Worm (Caenorhabditis elegans): Measurements from ENCODE around the gene T24H10.4.

T24H10.4 gene

DNA sequence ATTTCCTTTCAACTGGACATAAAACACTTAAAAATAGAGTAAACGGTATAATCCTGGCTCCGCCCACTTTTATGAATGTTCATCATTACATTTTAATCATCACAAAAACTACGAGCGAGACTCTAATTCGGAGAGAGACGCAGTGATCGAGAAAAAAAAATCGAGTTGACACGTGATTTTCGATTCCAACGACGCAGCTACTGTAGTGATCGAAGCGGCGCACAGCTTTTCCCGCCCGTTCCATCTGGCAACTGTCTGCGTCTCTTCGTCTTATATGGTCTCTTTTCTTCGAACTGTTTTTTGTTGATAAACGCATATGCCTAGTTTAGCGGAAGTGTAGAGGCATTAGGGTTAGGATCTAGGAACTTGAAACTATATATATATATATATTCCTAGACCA lies 4.4 kb downstream of the T24H10.4 start:
- no peak for TF ChIP-seq zag-1 (tag; optimal IDR thresholded peaks at IDR 0.05)
- TF ChIP-seq ztf-4 (tag; optimal IDR thresholded peaks at IDR 0.05), result no peak
- no peak for TF ChIP-seq ZK546.5 (tag; optimal IDR thresholded peaks at IDR 0.05)
- TF ChIP-seq jun-1 (tag; optimal IDR thresholded peaks at IDR 0.05), result no peak
- TF ChIP-seq nfya-1 (tag; optimal IDR thresholded peaks at IDR 0.05; ENCODE audit: insufficient read depth), result peak; percentile 41
- peak in 1 of 3 experiments; percentile 6 for TF ChIP-seq elt-3 (tag; optimal IDR thresholded peaks at IDR 0.05)
- TF ChIP-seq elt-1 (tag; optimal IDR thresholded peaks at IDR 0.05), result no peak
- TF ChIP-seq ceh-82 (tag; optimal IDR thresholded peaks at IDR 0.05), result no peak
- no peak for TF ChIP-seq R02D3.7 (tag; optimal IDR thresholded peaks at IDR 0.05)
- no peak for TF ChIP-seq daf-12 (tag; optimal IDR thresholded peaks at IDR 0.05)
- TF ChIP-seq nhr-25 (tag; optimal IDR thresholded peaks at IDR 0.05), result peak; percentile 62
- TF ChIP-seq sea-2 (GFP tag; optimal IDR thresholded peaks at IDR 0.05), result no peak
- no peak for TF ChIP-seq nhr-11 (tag; optimal IDR thresholded peaks at IDR 0.05)
- TF ChIP-seq unc-62 (GFP tag; optimal IDR thresholded peaks at IDR 0.05), result no peak
- peak; percentile 29 for TF ChIP-seq lsy-12 (tag; optimal IDR thresholded peaks at IDR 0.05)
- no peak for TF ChIP-seq fkh-2 (tag; optimal IDR thresholded peaks at IDR 0.05)
- no peak for TF ChIP-seq mml-1 (tag; optimal IDR thresholded peaks at IDR 0.05)
- peak; percentile 50 for TF ChIP-seq pha-4 (tag; optimal IDR thresholded peaks at IDR 0.05)
- TF ChIP-seq egl-27 (tag; optimal IDR thresholded peaks at IDR 0.05), result no peak
- no peak for TF ChIP-seq ceh-16 (tag; optimal IDR thresholded peaks at IDR 0.05)
- peak; percentile 21 for TF ChIP-seq hmg-11 (tag; optimal IDR thresholded peaks at IDR 0.05)
- TF ChIP-seq mdl-1 (tag; optimal IDR thresholded peaks at IDR 0.05), result peak; percentile 25
- TF ChIP-seq nhr-23 (tag; optimal IDR thresholded peaks at IDR 0.05), result peak; percentile 67
- no peak for TF ChIP-seq fkh-10 (GFP tag; optimal IDR thresholded peaks at IDR 0.05)
- TF ChIP-seq fos-1 (tag; optimal IDR thresholded peaks at IDR 0.05), result no peak
- TF ChIP-seq ztf-11 (tag; optimal IDR thresholded peaks at IDR 0.05), result no peak
- TF ChIP-seq nhr-77 (tag; optimal IDR thresholded peaks at IDR 0.05), result no peak
- TF ChIP-seq nhr-43 (tag; optimal IDR thresholded peaks at IDR 0.05; ENCODE audit: poor library complexity, severe bottlenecking), result peak; percentile 76
- TF ChIP-seq aly-2 (tag; optimal IDR thresholded peaks at IDR 0.05), result no peak
- TF ChIP-seq unc-39 (tag; optimal IDR thresholded peaks at IDR 0.05), result no peak
- TF ChIP-seq elt-2 (tag; optimal IDR thresholded peaks at IDR 0.05), result peak; percentile 69

- TF ChIP-seq ceh-16 (tag; optimal IDR thresholded peaks at IDR 0.05) (no peak), sea-2 (GFP tag; optimal IDR thresholded peaks at IDR 0.05) (no peak), snpc-4 (tag; optimal IDR thresholded peaks at IDR 0.05) (no peak), lin-15B (tag; optimal IDR thresholded peaks at IDR 0.05) (no peak)
These were observed 5.6 kb downstream of the T24H10.4 start for ce11 chrII:9114972-9115371.

DNA sequence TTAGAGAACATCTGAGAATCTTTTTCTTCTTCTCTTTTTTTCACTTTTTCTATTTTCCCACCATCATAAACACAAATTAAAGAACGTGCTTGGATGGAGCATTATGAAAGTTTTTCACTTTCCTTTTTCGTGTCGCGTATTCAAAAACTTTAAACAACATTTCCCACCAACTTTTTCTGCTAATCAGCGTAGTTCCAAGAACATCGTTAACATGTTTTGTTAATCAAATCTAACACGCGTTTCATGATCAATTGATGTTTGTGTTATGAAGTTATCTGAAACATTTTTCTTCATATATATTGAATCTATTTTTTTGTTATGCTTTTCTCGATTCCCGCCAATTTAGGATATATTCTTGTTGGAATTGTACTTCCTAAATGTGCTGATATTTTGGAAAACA lies 6.3 kb downstream of the T24H10.4 start:
- peak; percentile 67 for TF ChIP-seq nhr-11 (tag; optimal IDR thresholded peaks at IDR 0.05)
- TF ChIP-seq nhr-12 (tag; optimal IDR thresholded peaks at IDR 0.05), result no peak
- TF ChIP-seq ceh-82 (tag; optimal IDR thresholded peaks at IDR 0.05), result no peak
- TF ChIP-seq jun-1 (tag; optimal IDR thresholded peaks at IDR 0.05), result no peak

- peak; percentile 36 for TF ChIP-seq skn-1 (tag; optimal IDR thresholded peaks at IDR 0.05)
- peak; percentile 20 for TF ChIP-seq pha-4 (tag; optimal IDR thresholded peaks at IDR 0.05)
- peak; percentile 61 for TF ChIP-seq pqm-1 (tag; optimal IDR thresholded peaks at IDR 0.05)
- no peak for TF ChIP-seq nhr-237 (tag; optimal IDR thresholded peaks at IDR 0.05)
- peak; percentile 65 for TF ChIP-seq elt-2 (tag; optimal IDR thresholded peaks at IDR 0.05)
These were observed 7.1 kb downstream of the T24H10.4 start for ce11 chrII:9116404-9116803.

ce11 chrII:9117789-9118242 lies 8.5 kb downstream of the T24H10.4 start:
- no peak for TF ChIP-seq ceh-9 (tag; optimal IDR thresholded peaks at IDR 0.05)
- no peak for TF ChIP-seq ceh-82 (tag; optimal IDR thresholded peaks at IDR 0.05)
- peak; percentile 78 for TF ChIP-seq elt-2 (tag; optimal IDR thresholded peaks at IDR 0.05)
- TF ChIP-seq elt-1 (tag; optimal IDR thresholded peaks at IDR 0.05), result no peak
- no peak for TF ChIP-seq nhr-237 (tag; optimal IDR thresholded peaks at IDR 0.05)
- no peak for TF ChIP-seq nhr-12 (tag; optimal IDR thresholded peaks at IDR 0.05)
- no peak for TF ChIP-seq lin-15B (tag; optimal IDR thresholded peaks at IDR 0.05)
- TF ChIP-seq unc-62 (GFP tag; optimal IDR thresholded peaks at IDR 0.05), result no peak
- peak; percentile 35 for TF ChIP-seq pha-4 (tag; optimal IDR thresholded peaks at IDR 0.05)
- TF ChIP-seq nhr-11 (tag; optimal IDR thresholded peaks at IDR 0.05), result peak; percentile 72
- TF ChIP-seq ztf-4 (tag; optimal IDR thresholded peaks at IDR 0.05), result no peak
- no peak for TF ChIP-seq fkh-2 (tag; optimal IDR thresholded peaks at IDR 0.05)
- TF ChIP-seq hmg-11 (tag; optimal IDR thresholded peaks at IDR 0.05), result no peak
- no peak for TF ChIP-seq ceh-28 (tag; optimal IDR thresholded peaks at IDR 0.05)
- no peak for TF ChIP-seq nhr-77 (tag; optimal IDR thresholded peaks at IDR 0.05)
- no peak for TF ChIP-seq ztf-11 (tag; optimal IDR thresholded peaks at IDR 0.05)
- no peak for TF ChIP-seq snpc-4 (tag; optimal IDR thresholded peaks at IDR 0.05)
- no peak for TF ChIP-seq nhr-76 (tag; optimal IDR thresholded peaks at IDR 0.05)
- TF ChIP-seq nhr-28 (tag; optimal IDR thresholded peaks at IDR 0.05), result no peak
- no peak for TF ChIP-seq daf-12 (tag; optimal IDR thresholded peaks at IDR 0.05)
- peak; percentile 50 for TF ChIP-seq pqm-1 (tag; optimal IDR thresholded peaks at IDR 0.05)
- no peak for TF ChIP-seq ZK546.5 (tag; optimal IDR thresholded peaks at IDR 0.05)
- TF ChIP-seq tbx-2 (tag; optimal IDR thresholded peaks at IDR 0.05), result peak; percentile 2
- TF ChIP-seq jun-1 (tag; optimal IDR thresholded peaks at IDR 0.05), result no peak
